Worm (Caenorhabditis elegans) whole organism, L3 larva: Measurements from ENCODE around the gene fmil-1.

ENCODE experiments used
- ama-1 ChIP-seq: fragments of 150-350 bp; optimal IDR thresholded peaks from 2 replicates; lab custom pipeline; 2018
- nfya-1 ChIP-seq: sonication (generic microtip); optimal IDR thresholded peaks from 2 replicates; lab custom pipeline; 2017; ENCODE audit warnings: missing genetic modification characterization, mild to moderate bottlenecking, missing compliant biosample characterization, antibody characterized with exemption, moderate library complexity; ENCODE audit not compliant: insufficient read depth
- nhr-28 ChIP-seq: fragments of 150-350 bp; optimal IDR thresholded peaks from 2 replicates; lab custom pipeline; 2014; ENCODE audit warnings: missing biosample characterization, missing genetic modification characterization

DNA sequence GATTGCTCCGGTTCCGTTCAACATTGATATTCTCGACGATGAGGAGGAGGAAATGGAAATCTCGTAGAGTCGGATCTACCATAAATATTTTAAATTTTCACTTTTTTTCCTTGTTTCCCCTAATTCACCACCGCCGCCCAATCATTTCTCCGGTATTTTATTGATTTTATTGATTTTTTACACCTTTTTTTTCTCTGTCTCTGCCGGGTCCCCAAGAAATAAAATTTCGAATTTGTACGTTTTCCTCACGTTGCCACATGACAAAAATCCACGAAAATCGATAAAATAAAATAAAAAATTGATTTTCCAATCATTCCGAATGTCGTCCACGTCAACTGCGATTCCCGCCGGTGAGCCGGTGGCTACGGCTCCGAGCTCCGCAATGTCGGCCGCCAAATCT lies 29.7 kb upstream of the fmil-1 start, which contains the start of gene Y37E11AL.2:
- TF ChIP-seq nfya-1 (tag; lab: Kevin White, UChicago) (no peak), ama-1 (lab: Kevin White, UChicago) (no peak), nhr-28 (tag; lab: Kevin White, UChicago) (no peak)
